Worm (Caenorhabditis elegans) whole organism, L3 larva: ENCODE data around the gene C04E6.5.

Experiments used
- R02D3.7 ChIP-seq: fragments of 150-350 bp; optimal IDR thresholded peaks from 2 replicates; lab custom pipeline; 2014; ENCODE audit warnings: missing biosample characterization, missing genetic modification characterization
- ZK546.5 ChIP-seq: sonication (generic microtip); optimal IDR thresholded peaks from 2 replicates; lab custom pipeline; 2017; ENCODE audit warnings: missing biosample characterization, missing genetic modification characterization
- aly-2 ChIP-seq: fragments of 150-350 bp; optimal IDR thresholded peaks from 2 replicates; lab custom pipeline; 2014; ENCODE audit warnings: missing biosample characterization, missing genetic modification characterization
- ama-1 ChIP-seq: fragments of 150-350 bp; optimal IDR thresholded peaks from 2 replicates; lab custom pipeline; 2018
- ceh-9 ChIP-seq: sonication (generic microtip); optimal IDR thresholded peaks from 2 replicates; lab custom pipeline; 2018; ENCODE audit warnings: missing biosample characterization, missing genetic modification characterization
- daf-12 ChIP-seq: fragments of 150-350 bp; optimal IDR thresholded peaks from 2 replicates; lab custom pipeline; 2014; ENCODE audit warnings: missing biosample characterization, missing genetic modification reagents, missing genetic modification characterization
- egl-27 ChIP-seq: sonication (generic microtip); optimal IDR thresholded peaks from 4 replicates; lab custom pipeline; 2017; ENCODE audit warnings: missing biosample characterization, missing genetic modification reagents, missing genetic modification characterization
- egl-5 ChIP-seq: fragments of 150-350 bp; optimal IDR thresholded peaks from 2 replicates; lab custom pipeline; 2017; ENCODE audit warnings: missing biosample characterization, missing genetic modification reagents, missing genetic modification characterization, inconsistent platforms
- elt-1 ChIP-seq: fragments of 150-350 bp; optimal IDR thresholded peaks from 2 replicates; lab custom pipeline; 2014; ENCODE audit warnings: missing biosample characterization, missing genetic modification characterization
- elt-2 ChIP-seq: sonication (generic microtip); optimal IDR thresholded peaks from 2 replicates; lab custom pipeline; 2016; ENCODE audit warnings: missing genetic modification reagents, mild to moderate bottlenecking, missing genetic modification characterization, missing compliant biosample characterization
- elt-3 ChIP-seq, 3 experiments: fragments of 150-350 bp in 1 of 3; sonication (generic microtip) in 2 of 3; optimal IDR thresholded peaks; 2 replicates in 2 of 3; 4 replicates in 1 of 3; lab custom pipeline; 2014 to 2017; ENCODE audit warnings: missing biosample characterization in 3 of 3, missing genetic modification characterization in 3 of 3
- eor-1 ChIP-seq, 2 experiments: fragments of 150-350 bp; optimal IDR thresholded peaks; 2 replicates each; lab custom pipeline; 2014 to 2018; ENCODE audit warnings: missing biosample characterization in 2 of 2, missing genetic modification characterization in 2 of 2
- fkh-10 ChIP-seq: sonication (generic microtip); optimal IDR thresholded peaks from 2 replicates; lab custom pipeline; 2017; ENCODE audit warnings: missing biosample characterization, missing genetic modification reagents, missing genetic modification characterization
- fkh-2 ChIP-seq: fragments of 150-350 bp; optimal IDR thresholded peaks from 2 replicates; lab custom pipeline; 2014; ENCODE audit warnings: missing biosample characterization, missing genetic modification reagents, missing genetic modification characterization
- fos-1 ChIP-seq: fragments of 150-350 bp; optimal IDR thresholded peaks from 2 replicates; lab custom pipeline; 2014; ENCODE audit warnings: missing biosample characterization, missing genetic modification characterization
- hmg-11 ChIP-seq: sonication (generic microtip); optimal IDR thresholded peaks from 2 replicates; lab custom pipeline; 2016; ENCODE audit warnings: missing genetic modification characterization, missing compliant biosample characterization
- jun-1 ChIP-seq: fragments of 150-350 bp; optimal IDR thresholded peaks from 2 replicates; lab custom pipeline; 2014; ENCODE audit warnings: missing biosample characterization, missing genetic modification reagents, missing genetic modification characterization
- lin-15B ChIP-seq: fragments of 150-350 bp; optimal IDR thresholded peaks from 2 replicates; lab custom pipeline; 2014; ENCODE audit warnings: missing biosample characterization, missing genetic modification characterization
- mdl-1 ChIP-seq: fragments of 150-350 bp; optimal IDR thresholded peaks from 2 replicates; lab custom pipeline; 2014; ENCODE audit warnings: missing biosample characterization, missing genetic modification characterization
- mml-1 ChIP-seq: fragments of 150-350 bp; sonication (generic microtip); optimal IDR thresholded peaks from 3 replicates; lab custom pipeline; 2014; ENCODE audit warnings: missing biosample characterization, missing genetic modification characterization
- nfya-1 ChIP-seq: sonication (generic microtip); optimal IDR thresholded peaks from 2 replicates; lab custom pipeline; 2017; ENCODE audit warnings: missing genetic modification characterization, mild to moderate bottlenecking, missing compliant biosample characterization, antibody characterized with exemption, moderate library complexity; ENCODE audit not compliant: insufficient read depth
- nhr-23 ChIP-seq: fragments of 150-350 bp; optimal IDR thresholded peaks from 2 replicates; lab custom pipeline; 2014; ENCODE audit warnings: missing biosample characterization, missing genetic modification reagents, missing genetic modification characterization
- nhr-237 ChIP-seq: fragments of 150-350 bp; optimal IDR thresholded peaks from 2 replicates; lab custom pipeline; 2014; ENCODE audit warnings: missing biosample characterization, missing genetic modification characterization
- nhr-25 ChIP-seq: sonication (generic microtip); optimal IDR thresholded peaks from 2 replicates; lab custom pipeline; 2017; ENCODE audit warnings: missing biosample characterization, missing genetic modification characterization
- nhr-67 ChIP-seq: fragments of 150-350 bp; optimal IDR thresholded peaks from 2 replicates; lab custom pipeline; 2014; ENCODE audit warnings: missing biosample characterization, missing genetic modification characterization
- nhr-76 ChIP-seq: fragments of 150-350 bp; sonication (generic microtip); optimal IDR thresholded peaks from 5 replicates; lab custom pipeline; 2014; ENCODE audit warnings: missing biosample characterization, missing genetic modification characterization
- nhr-77 ChIP-seq: fragments of 150-350 bp; optimal IDR thresholded peaks from 2 replicates; lab custom pipeline; 2014; ENCODE audit warnings: missing biosample characterization, missing genetic modification characterization
- pha-4 ChIP-seq: fragments of 150-350 bp; optimal IDR thresholded peaks from 2 replicates; lab custom pipeline; 2014; ENCODE audit warnings: missing biosample characterization, missing genetic modification reagents, missing genetic modification characterization
- sea-2 ChIP-seq: fragments of 150-350 bp; sonication (generic microtip); optimal IDR thresholded peaks from 4 replicates; lab custom pipeline; 2014; ENCODE audit warnings: missing biosample characterization, missing genetic modification reagents, missing genetic modification characterization
- unc-39 ChIP-seq: sonication (generic microtip); optimal IDR thresholded peaks from 4 replicates; lab custom pipeline; 2017; ENCODE audit warnings: missing biosample characterization, missing genetic modification characterization
- unc-62 ChIP-seq: fragments of 150-350 bp; sonication (generic microtip); optimal IDR thresholded peaks from 4 replicates; lab custom pipeline; 2014; ENCODE audit warnings: missing biosample characterization, missing genetic modification reagents, missing genetic modification characterization
- zag-1 ChIP-seq: fragments of 150-350 bp; optimal IDR thresholded peaks from 2 replicates; lab custom pipeline; 2014; ENCODE audit warnings: missing biosample characterization, missing genetic modification characterization
- ztf-4 ChIP-seq: fragments of 150-350 bp; optimal IDR thresholded peaks from 2 replicates; lab custom pipeline; 2014; ENCODE audit warnings: missing biosample characterization, missing genetic modification characterization

C04E6.5 gene

ce11 chrV:5901833-5902232 is at the start of gene C04E6.5:
C04E6.5 (plus strand) TSS chrV:5902133.
- no peak for TF ChIP-seq pha-4 (tag; lab: Kevin White, UChicago)
- TF ChIP-seq egl-5, result no peak
- TF ChIP-seq daf-12 (tag; lab: Kevin White, UChicago), result no peak
- no peak for TF ChIP-seq jun-1 (tag; lab: Kevin White, UChicago)
- no peak for TF ChIP-seq mml-1 (tag; lab: Kevin White, UChicago)
- no peak for TF ChIP-seq lin-15B (tag; lab: Kevin White, UChicago)
- no peak for TF ChIP-seq nhr-237 (tag; lab: Kevin White, UChicago)
- no peak for TF ChIP-seq mdl-1 (tag; lab: Kevin White, UChicago)
- no peak for TF ChIP-seq ceh-9
- TF ChIP-seq nhr-23 (tag; lab: Kevin White, UChicago), result no peak

DNA sequence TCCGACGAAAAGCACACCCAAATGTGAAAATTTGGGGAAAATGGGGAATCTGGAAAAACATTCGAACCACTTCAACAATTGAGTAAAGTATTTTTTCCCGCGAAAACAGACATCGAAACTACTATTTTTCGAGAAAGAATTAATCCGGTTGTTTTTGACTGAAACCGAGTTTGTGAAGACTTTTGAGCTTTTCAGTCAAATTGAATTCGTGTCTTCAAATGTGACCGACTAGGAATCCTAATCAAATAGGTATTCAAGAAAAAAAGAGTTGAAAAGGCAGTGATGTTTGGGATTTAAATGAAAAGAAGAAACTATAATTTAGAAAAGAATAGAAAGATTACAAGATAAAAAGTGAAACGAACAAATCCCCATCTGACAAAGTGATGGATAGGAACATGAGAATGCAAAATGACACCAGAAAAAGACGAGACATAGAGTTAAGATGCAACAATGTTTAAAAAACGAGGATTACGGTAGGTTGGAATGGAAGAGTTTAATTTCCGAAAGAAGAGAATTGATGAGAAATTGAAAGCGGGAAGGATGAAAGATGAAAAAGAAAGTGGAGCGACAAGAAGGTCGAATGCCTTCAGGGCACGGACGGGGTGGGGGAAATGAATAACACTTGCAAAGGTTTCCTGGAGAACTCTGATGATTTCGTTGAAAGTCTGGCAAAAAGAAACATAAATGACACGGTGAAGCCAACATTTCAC is 39.3 kb upstream of the C04E6.5 start, which contains the start of gene F26F12.8:
TSS of gene F26F12.8 (minus strand) at position 51 of the 710 bp plus-strand sequence.
- no peak for TF ChIP-seq R02D3.7 (tag; lab: Kevin White, UChicago)
- TF ChIP-seq elt-1 (tag; lab: Kevin White, UChicago), result peak; percentile 58

DNA sequence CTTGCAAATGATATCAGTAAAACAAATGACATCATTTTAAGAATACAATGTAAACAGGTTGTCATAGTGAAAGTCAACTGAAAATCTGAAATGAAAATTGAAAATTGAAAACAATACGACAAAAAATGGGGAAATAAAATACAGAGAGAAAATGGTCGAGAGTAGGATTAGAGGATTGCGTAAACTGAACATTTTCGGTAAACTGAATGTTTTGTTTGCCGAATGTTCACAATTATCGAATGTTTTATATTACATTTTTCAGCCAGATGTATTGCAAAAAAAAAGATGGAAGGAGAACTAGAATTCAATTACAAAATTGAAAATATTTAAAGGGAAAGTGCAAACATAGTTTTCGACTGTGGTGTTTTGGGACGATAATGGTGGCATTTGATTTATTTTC is 36.8 kb upstream of the C04E6.5 start, which contains the start of gene F26F12.5:
TSS of gene F26F12.5 (minus strand) at position 101 of the 400 bp plus-strand sequence.
- TF ChIP-seq ZK546.5 (tag; lab: Kevin White, UChicago) (no peak), unc-62 (GFP tag; lab: Kevin White, UChicago) (no peak), eor-1 (tag; optimal IDR thresholded peaks at IDR 0.05; lab: Kevin White, UChicago) (no peak), unc-39 (no peak), zag-1 (tag; lab: Kevin White, UChicago) (no peak), sea-2 (GFP tag; lab: Kevin White, UChicago) (no peak), pha-4 (tag; lab: Kevin White, UChicago) (no peak), nfya-1 (tag; lab: Kevin White, UChicago) (no peak), nhr-76 (tag; lab: Kevin White, UChicago) (no peak), aly-2 (no peak), nhr-77 (no peak), fkh-2 (tag; lab: Kevin White, UChicago) (no peak), egl-27 (tag; lab: Kevin White, UChicago) (no peak), fkh-10 (no peak), ztf-4 (tag; lab: Kevin White, UChicago) (no peak), nhr-25 (tag; lab: Kevin White, UChicago) (no peak), elt-3 (tag; optimal IDR thresholded peaks at IDR 0.05; lab: Kevin White, UChicago) (no peak), mml-1 (tag; lab: Kevin White, UChicago) (no peak), fos-1 (tag; lab: Kevin White, UChicago) (no peak)

DNA sequence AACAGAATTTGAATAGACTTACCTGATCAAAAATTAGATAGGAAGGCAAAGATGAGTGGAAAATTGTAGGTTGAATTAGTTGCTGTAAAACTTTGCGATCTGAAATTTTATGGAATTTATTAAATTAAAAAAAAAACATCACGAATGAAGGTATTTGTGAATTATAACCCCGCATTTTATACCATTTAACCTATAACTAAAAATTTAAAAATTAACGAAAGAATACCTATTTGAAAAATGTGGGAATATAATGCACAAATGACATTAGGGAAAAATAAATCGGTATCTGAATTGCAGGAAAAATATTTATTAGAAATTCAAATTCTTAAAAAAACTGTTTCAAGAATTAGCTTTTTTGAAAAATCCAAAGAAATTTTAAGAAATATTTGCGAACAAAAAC is 32.7 kb upstream of the C04E6.5 start, which contains the start of gene F26F12.4:
TSS of gene F26F12.4 (minus strand) at position 101 of the 400 bp plus-strand sequence.
- TF ChIP-seq sea-2 (GFP tag; lab: Kevin White, UChicago) (no peak), unc-62 (GFP tag; lab: Kevin White, UChicago) (no peak), mml-1 (tag; lab: Kevin White, UChicago) (no peak), nfya-1 (tag; lab: Kevin White, UChicago) (no peak), nhr-67 (tag; lab: Kevin White, UChicago) (no peak), pha-4 (tag; lab: Kevin White, UChicago) (no peak), nhr-77 (no peak), daf-12 (tag; lab: Kevin White, UChicago) (no peak)

DNA sequence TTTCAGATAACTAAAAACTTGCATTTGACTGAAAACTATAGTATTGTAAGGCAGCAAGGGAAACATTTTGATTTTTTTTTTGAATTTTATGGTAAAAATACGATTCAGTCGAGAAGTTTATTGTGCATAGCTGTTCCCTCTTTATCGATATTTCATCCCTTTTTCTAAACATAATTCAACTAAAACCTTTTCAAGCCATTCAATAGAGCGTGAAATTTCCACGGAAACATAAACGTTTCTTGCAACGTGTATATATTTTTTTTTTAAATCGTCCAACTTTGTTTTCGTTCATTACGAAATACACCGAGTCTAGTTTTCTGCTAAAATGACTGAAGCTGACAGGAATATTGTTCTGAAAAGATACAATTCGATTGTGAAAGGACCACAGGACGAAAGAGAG is 30.2 kb upstream of the C04E6.5 start, which contains the start of gene C02G6.2:
TSS of gene C02G6.2 (plus strand) at position 301 of the 400 bp plus-strand sequence.
- TF ChIP-seq hmg-11 (tag; lab: Kevin White, UChicago) (no peak), ama-1 (lab: Kevin White, UChicago) (no peak), ZK546.5 (tag; lab: Kevin White, UChicago) (no peak), nhr-67 (tag; lab: Kevin White, UChicago) (no peak), nhr-76 (tag; lab: Kevin White, UChicago) (no peak), nhr-77 (no peak), elt-2 (tag; lab: Kevin White, UChicago) (no peak), mml-1 (tag; lab: Kevin White, UChicago) (no peak)
